Worm (Caenorhabditis elegans) whole organism, young adult: ENCODE measurements around the gene algn-2.

ENCODE experiments used
- D2030.7 ChIP-seq: fragments of 200-800 bp; sonication (Bioruptor generic); IDR thresholded peaks from 2 replicates; pipeline ENCODE4 v1.3.6; 2022; ENCODE audit warnings: missing genetic modification reagents, missing genetic modification characterization, missing compliant biosample characterization
- F23B12.7 ChIP-seq: sonication (generic microtip); optimal IDR thresholded peaks from 2 replicates; lab custom pipeline; 2017; ENCODE audit warnings: missing genetic modification characterization, mild to moderate bottlenecking, missing compliant biosample characterization, antibody characterized with exemption, moderate library complexity; ENCODE audit not compliant: insufficient read depth
- F55B11.4 ChIP-seq: sonication (generic microtip); optimal IDR thresholded peaks from 2 replicates; lab custom pipeline; 2016; ENCODE audit warnings: missing compliant biosample characterization, missing genetic modification characterization, borderline replicate concordance; ENCODE audit not compliant: insufficient read depth
- F57C9.4 ChIP-seq: sonication (generic microtip); optimal IDR thresholded peaks from 2 replicates; lab custom pipeline; 2017; ENCODE audit warnings: mild to moderate bottlenecking, missing genetic modification characterization, missing compliant biosample characterization
- T07F8.4 ChIP-seq: sonication (generic microtip); optimal IDR thresholded peaks from 2 replicates; lab custom pipeline; 2016; ENCODE audit warnings: mild to moderate bottlenecking, missing genetic modification characterization, moderate library complexity, missing compliant biosample characterization
- T26A5.8 ChIP-seq: sonication (generic microtip); optimal IDR thresholded peaks from 2 replicates; lab custom pipeline; 2016; ENCODE audit warnings: missing genetic modification characterization, missing compliant biosample characterization
- Y53F4B.3 ChIP-seq: fragments of 200-800 bp; sonication (Bioruptor generic); IDR thresholded peaks from 2 replicates; pipeline ENCODE4 v1.3.6; 2022; ENCODE audit warnings: missing genetic modification reagents, missing genetic modification characterization, missing compliant biosample characterization
- Y56A3A.18 ChIP-seq: fragments of 200-800 bp; sonication (Bioruptor generic); IDR thresholded peaks from 2 replicates; pipeline ENCODE4 v1.3.6; 2022; ENCODE audit warnings: missing genetic modification reagents, missing genetic modification characterization, missing compliant biosample characterization
- aptf-3 ChIP-seq: fragments of 200-800 bp; sonication (Bioruptor generic); IDR thresholded peaks from 2 replicates; pipeline ENCODE4 v1.3.6; 2022; ENCODE audit warnings: missing genetic modification characterization, missing compliant biosample characterization
- attf-6 ChIP-seq: fragments of 200-800 bp; sonication (Bioruptor generic); IDR thresholded peaks from 2 replicates; pipeline ENCODE4 v1.3.6; 2022; ENCODE audit warnings: missing genetic modification reagents, missing genetic modification characterization, missing compliant biosample characterization
- bed-2 ChIP-seq: fragments of 200-800 bp; sonication (Bioruptor generic); IDR thresholded peaks from 2 replicates; pipeline ENCODE4 v1.3.6; 2022; ENCODE audit warnings: missing genetic modification reagents, missing genetic modification characterization, missing compliant biosample characterization
- ccch-3 ChIP-seq: fragments of 200-800 bp; sonication (Bioruptor generic); optimal IDR thresholded peaks from 2 replicates; lab custom pipeline; 2018; ENCODE audit warnings: mild to moderate bottlenecking, missing genetic modification characterization, missing compliant biosample characterization
- cebp-1 ChIP-seq, 2 experiments: fragments of 200-800 bp in 1 of 2; sonication (Bioruptor generic) in 1 of 2; sonication (generic microtip) in 1 of 2; IDR thresholded peaks in 1 of 2; optimal IDR thresholded peaks in 1 of 2; 2 replicates each; pipeline versions ENCODE4 v1.3.6 to Lab custom; 2017 to 2022; ENCODE audit warnings: missing compliant biosample characterization in 2 of 2, missing genetic modification characterization in 2 of 2, mild to moderate bottlenecking in 1 of 2, missing genetic modification reagents in 1 of 2, moderate library complexity in 1 of 2
- chd-7 ChIP-seq: sonication (generic microtip); optimal IDR thresholded peaks from 2 replicates; lab custom pipeline; 2016; ENCODE audit warnings: mild to moderate bottlenecking, missing genetic modification characterization, moderate library complexity, missing compliant biosample characterization
- dpff-1 ChIP-seq: sonication (generic microtip); optimal IDR thresholded peaks from 2 replicates; lab custom pipeline; 2017; ENCODE audit warnings: mild to moderate bottlenecking, missing genetic modification characterization, missing compliant biosample characterization
- dpl-1 ChIP-seq: fragments of 150-350 bp; optimal IDR thresholded peaks from 2 replicates; lab custom pipeline; 2014; ENCODE audit warnings: missing biosample characterization, missing genetic modification reagents, missing genetic modification characterization
- egrh-3 ChIP-seq: fragments of 200-800 bp; sonication (Bioruptor generic); IDR thresholded peaks from 2 replicates; pipeline ENCODE4 v1.3.6; 2022; ENCODE audit warnings: missing genetic modification reagents, missing genetic modification characterization, missing compliant biosample characterization
- ets-4 ChIP-seq: fragments of 200-800 bp; sonication (Bioruptor generic); optimal IDR thresholded peaks from 2 replicates; lab custom pipeline; 2018; ENCODE audit warnings: mild to moderate bottlenecking, missing genetic modification characterization, missing compliant biosample characterization
- him-1 ChIP-seq: sonication (generic microtip); optimal IDR thresholded peaks from 2 replicates; lab custom pipeline; 2016; ENCODE audit warnings: missing genotype, missing genetic modification reagents, missing genetic modification characterization, missing compliant biosample characterization
- hlh-12 ChIP-seq: sonication (generic microtip); optimal IDR thresholded peaks from 2 replicates; lab custom pipeline; 2016; ENCODE audit warnings: missing genetic modification characterization, missing compliant biosample characterization
- hmg-20 ChIP-seq: fragments of 200-800 bp; sonication (Bioruptor generic); IDR thresholded peaks from 2 replicates; pipeline ENCODE4 v1.3.6; 2022; ENCODE audit warnings: missing genetic modification reagents, missing genetic modification characterization, missing compliant biosample characterization
- lag-1 ChIP-seq: fragments of 200-800 bp; sonication (Bioruptor generic); IDR thresholded peaks from 2 replicates; pipeline ENCODE4 v1.3.6; 2022; ENCODE audit warnings: missing genetic modification reagents, missing genetic modification characterization, missing compliant biosample characterization
- let-526 ChIP-seq: fragments of 200-800 bp; sonication (Bioruptor generic); IDR thresholded peaks from 2 replicates; pipeline ENCODE4 v1.3.6; 2022; ENCODE audit warnings: missing genetic modification reagents, missing genetic modification characterization, missing compliant biosample characterization
- lin-26 ChIP-seq: fragments of 200-800 bp; sonication (Bioruptor generic); IDR thresholded peaks from 2 replicates; pipeline ENCODE4 v1.3.6; 2022; ENCODE audit warnings: missing genetic modification reagents, missing genetic modification characterization, missing compliant biosample characterization
- lin-35 ChIP-seq, 3 experiments: fragments of 150-350 bp in 2 of 3; sonication (generic microtip) in 1 of 3; optimal IDR thresholded peaks; 2 replicates each; lab custom pipeline; 2014 to 2018; ENCODE audit warnings: missing biosample characterization in 3 of 3, missing genetic modification characterization in 3 of 3, missing genetic modification reagents in 3 of 3
- lir-1 ChIP-seq: fragments of 200-800 bp; sonication (Bioruptor generic); conservative IDR thresholded peaks from 2 replicates; pipeline ENCODE4 v1.3.6; 2022; ENCODE audit warnings: missing genetic modification reagents, missing genetic modification characterization, missing compliant biosample characterization
- mcd-1 ChIP-seq: fragments of 200-800 bp; sonication (Bioruptor generic); IDR thresholded peaks from 2 replicates; pipeline ENCODE4 v1.3.6; 2022; ENCODE audit warnings: missing genetic modification reagents, missing genetic modification characterization, missing compliant biosample characterization
- mes-4 ChIP-seq: sonication (generic microtip); optimal IDR thresholded peaks from 2 replicates; lab custom pipeline; 2016; ENCODE audit warnings: missing genotype, missing genetic modification characterization, missing compliant biosample characterization
- nfya-1 ChIP-seq: sonication (generic microtip); optimal IDR thresholded peaks from 2 replicates; lab custom pipeline; 2017; ENCODE audit warnings: antibody characterized with exemption, missing compliant biosample characterization, missing genetic modification characterization, borderline replicate concordance; ENCODE audit not compliant: insufficient read depth
- nhr-179 ChIP-seq: sonication (generic microtip); optimal IDR thresholded peaks from 2 replicates; lab custom pipeline; 2016; ENCODE audit warnings: mild to moderate bottlenecking, missing genetic modification characterization, missing compliant biosample characterization
- pbrm-1 ChIP-seq: fragments of 200-800 bp; sonication (Bioruptor generic); IDR thresholded peaks from 2 replicates; pipeline ENCODE4 v1.3.6; 2022; ENCODE audit warnings: missing genetic modification reagents, missing genetic modification characterization, missing compliant biosample characterization
- pha-4 ChIP-seq: fragments of 150-350 bp; sonication (generic microtip); optimal IDR thresholded peaks from 2 replicates; lab custom pipeline; 2014; ENCODE audit warnings: missing biosample characterization, missing genetic modification reagents, missing genetic modification characterization
- rcor-1 ChIP-seq: fragments of 200-800 bp; sonication (Bioruptor generic); IDR thresholded peaks from 2 replicates; pipeline ENCODE4 v1.3.6; 2022; ENCODE audit warnings: missing genetic modification reagents, missing genetic modification characterization, missing compliant biosample characterization
- rec-8 ChIP-seq, 2 experiments: sonication (generic microtip); optimal IDR thresholded peaks; 2 replicates each; lab custom pipeline; 2016; ENCODE audit warnings: mild to moderate bottlenecking in 2 of 2, missing genetic modification characterization in 2 of 2, missing genetic modification reagents in 2 of 2, missing genotype in 2 of 2, missing biosample characterization in 1 of 2, missing compliant biosample characterization in 1 of 2, moderate library complexity in 1 of 2
- sptf-2 ChIP-seq: fragments of 200-800 bp; sonication (Bioruptor generic); optimal IDR thresholded peaks from 2 replicates; lab custom pipeline; 2018; ENCODE audit warnings: mild to moderate bottlenecking, missing genetic modification characterization, missing compliant biosample characterization
- tbp1 ChIP-seq: fragments of 200-800 bp; sonication (Bioruptor generic); optimal IDR thresholded peaks from 2 replicates; lab custom pipeline; 2018; ENCODE audit warnings: mild to moderate bottlenecking, missing genetic modification characterization, missing compliant biosample characterization
- unc-130 ChIP-seq: sonication (generic microtip); optimal IDR thresholded peaks from 2 replicates; lab custom pipeline; 2016; ENCODE audit warnings: missing genetic modification reagents, missing genetic modification characterization, missing compliant biosample characterization
- xnd-1 ChIP-seq: sonication (generic microtip); optimal IDR thresholded peaks from 2 replicates; lab custom pipeline; 2016; ENCODE audit warnings: missing genotype, missing genetic modification reagents, missing genetic modification characterization, missing compliant biosample characterization
- ztf-18 ChIP-seq: sonication (generic microtip); optimal IDR thresholded peaks from 2 replicates; lab custom pipeline; 2016; ENCODE audit warnings: missing genotype, mild to moderate bottlenecking, missing genetic modification characterization, missing compliant biosample characterization
- ztf-22 ChIP-seq: fragments of 200-800 bp; sonication (Bioruptor generic); optimal IDR thresholded peaks from 2 replicates; lab custom pipeline; 2018; ENCODE audit warnings: mild to moderate bottlenecking, missing genetic modification characterization, moderate library complexity, missing compliant biosample characterization
- ztf-26 ChIP-seq: sonication (generic microtip); optimal IDR thresholded peaks from 2 replicates; lab custom pipeline; 2017; ENCODE audit warnings: missing genetic modification characterization, missing compliant biosample characterization
- ztf-3 ChIP-seq: fragments of 200-800 bp; sonication (Bioruptor generic); optimal IDR thresholded peaks from 2 replicates; lab custom pipeline; 2018; ENCODE audit warnings: mild to moderate bottlenecking, missing genetic modification characterization, missing compliant biosample characterization

algn-2 gene

DNA sequence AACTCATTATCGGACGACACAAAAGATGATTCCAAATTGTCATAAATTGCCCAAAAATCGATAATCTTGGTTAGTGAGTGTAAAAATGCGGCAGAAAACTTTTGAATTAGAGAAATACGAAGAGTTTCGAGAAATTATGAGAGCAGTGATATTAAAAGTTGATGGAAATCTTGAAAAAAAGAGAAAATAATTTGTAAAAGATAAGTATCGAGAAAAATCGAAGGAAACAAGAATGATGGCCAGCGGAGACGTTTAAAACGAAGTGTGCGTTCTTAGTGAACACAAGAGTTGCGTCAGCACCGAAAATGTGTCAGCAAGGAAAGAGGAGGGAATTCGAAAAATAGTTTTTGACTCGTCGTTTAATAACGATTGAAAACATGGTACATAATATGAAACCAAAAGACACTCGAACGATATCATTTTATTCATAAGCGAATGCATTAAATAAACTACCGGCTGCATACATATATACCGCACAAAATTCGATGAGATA is 14.8 kb downstream of the algn-2 start, which contains the start of gene ndx-6 (continued):
- TF ChIP-seq F23B12.7 (tag; lab: Kevin White, UChicago) (no peak), hlh-12 (tag; lab: Kevin White, UChicago) (no peak), unc-130 (GFP tag; lab: Kevin White, UChicago) (no peak), Y56A3A.18 (GFP tag; lab: Robert Waterston, UW) (no peak), pbrm-1 (GFP tag; lab: Robert Waterston, UW) (peak; percentile 52; the same call in 1 of the 2 replicates), mes-4 (tag; lab: Kevin White, UChicago) (no peak), Y53F4B.3 (no peak), dpl-1 (peak; percentile 92), nhr-179 (tag; lab: Kevin White, UChicago) (no peak), him-1 (tag; lab: Kevin White, UChicago) (no peak), xnd-1 (tag; lab: Kevin White, UChicago) (peak; percentile 26), mcd-1 (GFP tag; lab: Robert Waterston, UW) (peak; percentile 79), rec-8 (tag; optimal IDR thresholded peaks at IDR 0.05; lab: Kevin White, UChicago) (no peak), tbp1 (GFP tag; lab: Kevin White, UChicago) (peak; percentile 56), lin-26 (no peak), T26A5.8 (tag; lab: Kevin White, UChicago) (no peak), bed-2 (no peak), F55B11.4 (tag; lab: Kevin White, UChicago) (no peak), hmg-20 (GFP tag; lab: Robert Waterston, UW) (0 out of 2 replicates have a peak, but pooled peaks have one; percentile 13), ztf-3 (GFP tag; lab: Kevin White, UChicago) (no peak), ztf-26 (tag; lab: Kevin White, UChicago) (peak; percentile 9), attf-6 (peak; percentile 38; the same call in 1 of the 2 replicates), pha-4 (tag; lab: Kevin White, UChicago) (peak; percentile 50), F57C9.4 (tag; lab: Kevin White, UChicago) (no peak), lir-1 (GFP tag; lab: Robert Waterston, UW) (no peak), D2030.7 (GFP tag; lab: Robert Waterston, UW) (0 out of 2 replicates have a peak, but pooled peaks have one; percentile 17), ztf-18 (tag; lab: Kevin White, UChicago) (peak; percentile 95), cebp-1 (GFP tag; IDR thresholded peaks at IDR 0.05; lab: Robert Waterston, UW) (no peak), cebp-1 (tag; optimal IDR thresholded peaks at IDR 0.05; lab: Kevin White, UChicago) (peak; percentile 65), egrh-3 (GFP tag; lab: Robert Waterston, UW) (no peak), ccch-3 (no peak), T07F8.4 (tag; lab: Kevin White, UChicago) (no peak), dpff-1 (tag; lab: Kevin White, UChicago) (no peak), lag-1 (GFP tag; lab: Robert Waterston, UW) (no peak), ztf-22 (GFP tag; lab: Kevin White, UChicago) (no peak), lin-35 (GFP tag; optimal IDR thresholded peaks at IDR 0.05; lab: Kevin White, UChicago) (peak; percentile 63 to 96 (median 83)), let-526 (GFP tag; lab: Robert Waterston, UW) (no peak), ets-4 (no peak), nfya-1 (no peak), aptf-3 (no peak), sptf-2 (no peak), chd-7 (no peak), rcor-1 (GFP tag; lab: Robert Waterston, UW) (peak; percentile 79)
